Worm (Caenorhabditis elegans) whole organism, L3 larva: Measurements from ENCODE around the gene srlf-35.

ENCODE experiments used
- ZK546.5 ChIP-seq: sonication (generic microtip); optimal IDR thresholded peaks from 2 replicates; lab custom pipeline; 2017; ENCODE audit warnings: missing biosample characterization, missing genetic modification characterization
- aly-2 ChIP-seq: fragments of 150-350 bp; optimal IDR thresholded peaks from 2 replicates; lab custom pipeline; 2014; ENCODE audit warnings: missing biosample characterization, missing genetic modification characterization
- ceh-16 ChIP-seq: sonication (generic microtip); optimal IDR thresholded peaks from 2 replicates; lab custom pipeline; 2017; ENCODE audit warnings: missing biosample characterization, missing genetic modification characterization
- egl-27 ChIP-seq: sonication (generic microtip); optimal IDR thresholded peaks from 4 replicates; lab custom pipeline; 2017; ENCODE audit warnings: missing biosample characterization, missing genetic modification reagents, missing genetic modification characterization
- fkh-10 ChIP-seq: sonication (generic microtip); optimal IDR thresholded peaks from 2 replicates; lab custom pipeline; 2017; ENCODE audit warnings: missing biosample characterization, missing genetic modification reagents, missing genetic modification characterization
- lin-39 ChIP-seq: fragments of 150-350 bp; optimal IDR thresholded peaks from 2 replicates; lab custom pipeline; 2018; ENCODE audit warnings: missing biosample characterization, missing genetic modification reagents, missing genetic modification characterization
- nfya-1 ChIP-seq: sonication (generic microtip); optimal IDR thresholded peaks from 2 replicates; lab custom pipeline; 2017; ENCODE audit warnings: missing genetic modification characterization, mild to moderate bottlenecking, missing compliant biosample characterization, antibody characterized with exemption, moderate library complexity; ENCODE audit not compliant: insufficient read depth
- nhr-77 ChIP-seq: fragments of 150-350 bp; optimal IDR thresholded peaks from 2 replicates; lab custom pipeline; 2014; ENCODE audit warnings: missing biosample characterization, missing genetic modification characterization
- pha-4 ChIP-seq: fragments of 150-350 bp; optimal IDR thresholded peaks from 2 replicates; lab custom pipeline; 2014; ENCODE audit warnings: missing biosample characterization, missing genetic modification reagents, missing genetic modification characterization
- tbx-2 ChIP-seq: sonication (generic microtip); optimal IDR thresholded peaks from 2 replicates; lab custom pipeline; 2016; ENCODE audit warnings: mild to moderate bottlenecking, missing genetic modification characterization, missing compliant biosample characterization
- unc-62 ChIP-seq: fragments of 150-350 bp; sonication (generic microtip); optimal IDR thresholded peaks from 4 replicates; lab custom pipeline; 2014; ENCODE audit warnings: missing biosample characterization, missing genetic modification reagents, missing genetic modification characterization
- zag-1 ChIP-seq: fragments of 150-350 bp; optimal IDR thresholded peaks from 2 replicates; lab custom pipeline; 2014; ENCODE audit warnings: missing biosample characterization, missing genetic modification characterization

DNA sequence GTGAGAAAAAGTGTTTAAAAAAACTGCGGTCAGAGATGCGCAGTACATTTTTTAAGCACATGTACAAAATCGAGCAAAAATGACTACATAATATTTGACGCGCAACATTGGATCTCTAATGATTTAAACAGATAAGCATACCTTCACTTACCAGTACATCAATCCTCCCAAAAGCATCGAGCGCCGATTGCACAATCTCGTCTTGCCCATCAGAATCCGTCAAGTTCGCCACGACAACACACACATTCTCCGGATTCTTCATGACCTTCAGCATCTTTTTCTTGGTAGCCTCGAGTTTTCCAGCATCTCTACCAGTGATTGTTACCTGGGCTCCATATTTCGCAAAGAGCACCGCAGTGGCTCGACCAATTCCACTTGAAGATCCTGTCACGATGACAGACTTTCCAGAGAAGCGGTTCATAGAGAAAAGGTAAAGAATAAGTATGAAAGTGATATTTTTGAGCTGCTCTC is 990 bp upstream of the srlf-35 start, which contains the start of gene T01G6.10:
- TF ChIP-seq unc-62 (no peak), lin-39 (tag; lab: Kevin White, UChicago) (no peak), fkh-10 (GFP tag; lab: Kevin White, UChicago) (no peak), ceh-16 (no peak), tbx-2 (no peak), ZK546.5 (tag; lab: Kevin White, UChicago) (no peak), aly-2 (no peak), nfya-1 (no peak), nhr-77 (no peak), zag-1 (tag; lab: Kevin White, UChicago) (no peak), egl-27 (tag; lab: Kevin White, UChicago) (no peak), pha-4 (tag; lab: Kevin White, UChicago) (no peak)
